Worm (Caenorhabditis elegans) whole organism, L1 larva: ENCODE measurements around the gene set-12.

Experiments used
- C16A3.4 ChIP-seq: fragments of 150-350 bp; optimal IDR thresholded peaks from 2 replicates; lab custom pipeline; 2014; ENCODE audit warnings: missing biosample characterization, missing genetic modification characterization
- F16B12.6 ChIP-seq: fragments of 150-350 bp; optimal IDR thresholded peaks from 2 replicates; lab custom pipeline; 2014; ENCODE audit warnings: missing biosample characterization, missing genetic modification characterization
- Y116A8C.19 ChIP-seq: sonication (generic microtip); optimal IDR thresholded peaks from 2 replicates; lab custom pipeline; 2016; ENCODE audit warnings: missing compliant biosample characterization, missing genetic modification characterization, borderline replicate concordance
- aha-1 ChIP-seq: fragments of 150-350 bp; optimal IDR thresholded peaks from 2 replicates; lab custom pipeline; 2014; ENCODE audit warnings: missing biosample characterization, missing genetic modification characterization
- ceh-90 ChIP-seq: sonication (generic microtip); optimal IDR thresholded peaks from 2 replicates; lab custom pipeline; 2016; ENCODE audit warnings: missing genetic modification characterization, missing compliant biosample characterization
- ces-1 ChIP-seq: fragments of 150-350 bp; optimal IDR thresholded peaks from 2 replicates; lab custom pipeline; 2014; ENCODE audit warnings: missing biosample characterization, missing genetic modification reagents, missing genetic modification characterization
- dsc-1 ChIP-seq: sonication (generic microtip); optimal IDR thresholded peaks from 2 replicates; lab custom pipeline; 2016; ENCODE audit warnings: mild to moderate bottlenecking, missing genetic modification characterization, missing compliant biosample characterization
- egl-13 ChIP-seq: sonication (generic microtip); optimal IDR thresholded peaks from 2 replicates; lab custom pipeline; 2016; ENCODE audit warnings: missing genotype, missing genetic modification reagents, missing genetic modification characterization, missing compliant biosample characterization
- elt-2 ChIP-seq: sonication (generic microtip); optimal IDR thresholded peaks from 2 replicates; lab custom pipeline; 2016; ENCODE audit warnings: missing genetic modification characterization, mild to moderate bottlenecking, inconsistent platforms, missing compliant biosample characterization, missing genetic modification reagents
- elt-3 ChIP-seq, 6 experiments: fragments of 150-350 bp in 1 of 6; sonication (generic microtip); optimal IDR thresholded peaks; 2 replicates each; lab custom pipeline; 2017 to 2018; ENCODE audit warnings: missing biosample characterization in 6 of 6, missing genetic modification characterization in 6 of 6, inconsistent platforms in 1 of 6
- fkh-8 ChIP-seq: sonication (generic microtip); optimal IDR thresholded peaks from 2 replicates; lab custom pipeline; 2016; ENCODE audit warnings: mild to moderate bottlenecking, missing genetic modification characterization, missing compliant biosample characterization
- fos-1 ChIP-seq: fragments of 150-350 bp; optimal IDR thresholded peaks from 2 replicates; lab custom pipeline; 2014; ENCODE audit warnings: missing biosample characterization, missing genetic modification characterization
- grh-1 ChIP-seq: fragments of 200-800 bp; sonication (Bioruptor generic); IDR thresholded peaks from 2 replicates; pipeline ENCODE4 v1.3.6; 2022; ENCODE audit warnings: missing genetic modification reagents, missing genetic modification characterization, missing compliant biosample characterization
- hlh-17 ChIP-seq: fragments of 200-800 bp; sonication (Bioruptor generic); optimal IDR thresholded peaks from 2 replicates; lab custom pipeline; 2018; ENCODE audit warnings: missing genetic modification characterization, mild to moderate bottlenecking, missing compliant biosample characterization, moderate library complexity, borderline replicate concordance
- hpl-2 ChIP-seq: fragments of 150-350 bp; optimal IDR thresholded peaks from 2 replicates; lab custom pipeline; 2014; ENCODE audit warnings: missing biosample characterization, missing genetic modification reagents, missing genetic modification characterization
- jun-1 ChIP-seq: fragments of 150-350 bp; optimal IDR thresholded peaks from 2 replicates; lab custom pipeline; 2014; ENCODE audit warnings: missing biosample characterization, missing genetic modification reagents, missing genetic modification characterization
- lin-14 ChIP-seq: fragments of 200-800 bp; sonication (Bioruptor generic); optimal IDR thresholded peaks from 2 replicates; lab custom pipeline; 2018; ENCODE audit warnings: mild to moderate bottlenecking, missing genetic modification characterization, moderate library complexity, missing compliant biosample characterization
- lin-35 ChIP-seq, 2 experiments: fragments of 150-350 bp; optimal IDR thresholded peaks; 2 replicates each; lab custom pipeline; 2014; ENCODE audit warnings: missing biosample characterization in 2 of 2, missing genetic modification characterization in 2 of 2, missing genetic modification reagents in 2 of 2
- lir-3 ChIP-seq: sonication (generic microtip); optimal IDR thresholded peaks from 2 replicates; lab custom pipeline; 2016; ENCODE audit warnings: mild to moderate bottlenecking, missing genetic modification characterization, moderate library complexity, missing compliant biosample characterization; ENCODE audit not compliant: poor library complexity
- lsy-2 ChIP-seq, 2 experiments: fragments of 150-350 bp; optimal IDR thresholded peaks; 2 replicates each; lab custom pipeline; 2014; ENCODE audit warnings: missing biosample characterization in 2 of 2, missing genetic modification characterization in 2 of 2
- nhr-19 ChIP-seq: fragments of 200-800 bp; sonication (Bioruptor generic); conservative IDR thresholded peaks from 2 replicates; pipeline ENCODE4 v1.3.6; 2022; ENCODE audit warnings: missing genetic modification characterization, missing compliant biosample characterization
- nhr-20 ChIP-seq: sonication (generic microtip); optimal IDR thresholded peaks from 2 replicates; lab custom pipeline; 2016; ENCODE audit warnings: mild to moderate bottlenecking, missing genetic modification characterization, missing compliant biosample characterization
- nhr-71 ChIP-seq: sonication (generic microtip); optimal IDR thresholded peaks from 2 replicates; lab custom pipeline; 2016; ENCODE audit warnings: mild to moderate bottlenecking, missing genetic modification characterization, moderate library complexity, missing compliant biosample characterization
- nhr-76 ChIP-seq: sonication (generic microtip); optimal IDR thresholded peaks from 2 replicates; lab custom pipeline; 2017; ENCODE audit warnings: missing biosample characterization, missing genetic modification characterization
- nhr-90 ChIP-seq: sonication (generic microtip); optimal IDR thresholded peaks from 2 replicates; lab custom pipeline; 2016; ENCODE audit warnings: mild to moderate bottlenecking, missing genetic modification characterization, missing compliant biosample characterization; ENCODE audit not compliant: poor library complexity
- pax-3 ChIP-seq: fragments of 200-800 bp; sonication (Bioruptor generic); optimal IDR thresholded peaks from 2 replicates; lab custom pipeline; 2018; ENCODE audit warnings: mild to moderate bottlenecking, missing genetic modification characterization, moderate library complexity, missing compliant biosample characterization
- snpc-4 ChIP-seq: fragments of 150-350 bp; optimal IDR thresholded peaks from 2 replicates; lab custom pipeline; 2014; ENCODE audit warnings: missing biosample characterization, missing genetic modification characterization
- snu-23 ChIP-seq: sonication (generic microtip); optimal IDR thresholded peaks from 2 replicates; lab custom pipeline; 2016; ENCODE audit warnings: missing genetic modification characterization, missing compliant biosample characterization
- sox-4 ChIP-seq: sonication (generic microtip); optimal IDR thresholded peaks from 2 replicates; lab custom pipeline; 2016; ENCODE audit warnings: missing genetic modification characterization, missing compliant biosample characterization
- sptf-1 ChIP-seq: fragments of 150-350 bp; optimal IDR thresholded peaks from 2 replicates; lab custom pipeline; 2014; ENCODE audit warnings: missing biosample characterization, missing genetic modification characterization
- sup-37 ChIP-seq: fragments of 200-800 bp; sonication (Bioruptor generic); optimal IDR thresholded peaks from 2 replicates; lab custom pipeline; 2018; ENCODE audit warnings: mild to moderate bottlenecking, missing genetic modification characterization, missing compliant biosample characterization
- swsn-7 ChIP-seq: sonication (generic microtip); optimal IDR thresholded peaks from 2 replicates; lab custom pipeline; 2016; ENCODE audit warnings: missing genetic modification characterization, missing compliant biosample characterization
- tbx-2 ChIP-seq: sonication (generic microtip); optimal IDR thresholded peaks from 2 replicates; lab custom pipeline; 2016; ENCODE audit warnings: missing genetic modification characterization, missing compliant biosample characterization
- tlp-1 ChIP-seq: fragments of 150-350 bp; optimal IDR thresholded peaks from 2 replicates; lab custom pipeline; 2014; ENCODE audit warnings: missing biosample characterization, missing genetic modification characterization
- unc-30 ChIP-seq: sonication (generic microtip); optimal IDR thresholded peaks from 2 replicates; lab custom pipeline; 2017; ENCODE audit warnings: missing biosample characterization, missing genetic modification characterization
- unc-62 ChIP-seq: fragments of 150-350 bp; optimal IDR thresholded peaks from 2 replicates; lab custom pipeline; 2014; ENCODE audit warnings: missing biosample characterization, missing genetic modification reagents, missing genetic modification characterization
- unc-98 ChIP-seq: fragments of 200-800 bp; sonication (Bioruptor generic); IDR thresholded peaks from 2 replicates; pipeline ENCODE4 v1.3.6; 2022; ENCODE audit warnings: missing genetic modification characterization, missing compliant biosample characterization
- vab-15 ChIP-seq: sonication (generic microtip); optimal IDR thresholded peaks from 2 replicates; lab custom pipeline; 2017; ENCODE audit warnings: missing genotype, mild to moderate bottlenecking, missing genetic modification characterization, missing compliant biosample characterization
- ztf-11 ChIP-seq, 2 experiments: sonication (generic microtip); optimal IDR thresholded peaks; 2 replicates each; lab custom pipeline; 2016 to 2017; ENCODE audit warnings: missing genetic modification characterization in 2 of 2, missing biosample characterization in 1 of 2, missing compliant biosample characterization in 1 of 2

Gene set-12

ce11 chrX:7725615-7726014, 10.5 kb downstream of the set-12 start, which contains the start of gene spp-14:
Gene spp-14 (plus strand): TSS chrX:7725979.
- TF ChIP-seq ces-1 (no peak), sptf-1 (no peak), nhr-71 (tag; lab: Kevin White, UChicago) (peak; percentile 49), lin-14 (peak; percentile 22), nhr-76 (tag; lab: Kevin White, UChicago) (no peak), sox-4 (tag; lab: Kevin White, UChicago) (no peak), lin-35 (GFP tag; optimal IDR thresholded peaks at IDR 0.05; lab: Kevin White, UChicago) (peak in 1 of 2 experiments; percentile 41), egl-13 (no peak), nhr-19 (GFP tag; lab: Robert Waterston, UW) (peak; percentile 29), lir-3 (tag; lab: Kevin White, UChicago) (peak; percentile 19), tbx-2 (no peak), nhr-20 (tag; lab: Kevin White, UChicago) (peak; percentile 48), ztf-11 (tag; optimal IDR thresholded peaks at IDR 0.05; lab: Kevin White, UChicago) (no peak), tlp-1 (tag; lab: Kevin White, UChicago) (peak; percentile 63), nhr-90 (tag; lab: Kevin White, UChicago) (peak; percentile 1), jun-1 (tag; lab: Kevin White, UChicago) (peak; percentile 30), fos-1 (no peak), fkh-8 (tag; lab: Kevin White, UChicago) (no peak), elt-2 (peak; percentile 99), swsn-7 (tag; lab: Kevin White, UChicago) (no peak), unc-98 (GFP tag; lab: Robert Waterston, UW) (no peak)
- TF ChIP-seq, all 84 proteins: peak for 10

- no peak for TF ChIP-seq sptf-1
- no peak for TF ChIP-seq snpc-4 (tag; lab: Kevin White, UChicago)
- no peak for TF ChIP-seq lin-35 (GFP tag; optimal IDR thresholded peaks at IDR 0.05; lab: Kevin White, UChicago)
- no peak for TF ChIP-seq pax-3
Observed at ce11 chrX:7724099-7724498, 12.0 kb downstream of the set-12 start.

DNA sequence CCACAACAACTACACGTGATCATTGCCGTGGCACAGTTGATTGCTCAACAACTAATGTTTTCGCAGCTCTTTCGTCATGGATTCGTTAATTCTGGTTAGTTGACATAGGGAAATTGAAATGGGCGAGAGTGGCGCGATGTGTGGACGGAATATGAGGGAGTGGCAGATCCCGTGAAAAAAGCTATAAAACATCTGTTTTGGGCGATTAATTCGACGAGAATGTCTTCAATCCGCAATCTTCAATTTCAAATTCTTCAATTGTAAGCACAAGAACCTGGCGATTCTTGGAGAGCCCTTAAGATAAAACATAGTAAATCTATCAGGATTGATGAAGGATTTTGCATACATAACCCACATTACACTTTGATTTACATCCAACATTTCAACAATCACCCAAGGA, 15.5 kb downstream of the set-12 start:
- TF ChIP-seq egl-13 = no peak
- no peak for TF ChIP-seq sup-37
- TF ChIP-seq C16A3.4 (tag; lab: Kevin White, UChicago) = no peak
- no peak for TF ChIP-seq lsy-2 (tag; optimal IDR thresholded peaks at IDR 0.05; lab: Kevin White, UChicago)
- TF ChIP-seq unc-30 (tag; lab: Kevin White, UChicago) = no peak
- TF ChIP-seq unc-62 (GFP tag; lab: Kevin White, UChicago) = no peak
- TF ChIP-seq dsc-1 (tag; lab: Kevin White, UChicago) = peak; percentile 77

ce11 chrX:7718972-7719371, 17.1 kb downstream of the set-12 start, which contains the start of gene K09F5.6:
Gene K09F5.6 (plus strand): TSS chrX:7719272.
- TF ChIP-seq ces-1 (no peak), sptf-1 (no peak), elt-2 (no peak), ztf-11 (tag; optimal IDR thresholded peaks at IDR 0.05; lab: Kevin White, UChicago) (no peak), ceh-90 (tag; lab: Kevin White, UChicago) (no peak), snu-23 (GFP tag; lab: Kevin White, UChicago) (no peak), elt-3 (tag; optimal IDR thresholded peaks at IDR 0.05; lab: Kevin White, UChicago) (no peak), C16A3.4 (tag; lab: Kevin White, UChicago) (no peak), hlh-17 (no peak), F16B12.6 (tag; lab: Kevin White, UChicago) (no peak), Y116A8C.19 (tag; lab: Kevin White, UChicago) (no peak), hpl-2 (no peak), vab-15 (tag; lab: Kevin White, UChicago) (no peak), fos-1 (no peak), aha-1 (tag; lab: Kevin White, UChicago) (no peak), grh-1 (GFP tag; lab: Robert Waterston, UW) (no peak)
- TF ChIP-seq, all 84 proteins: peak for 0
